Worm (Caenorhabditis elegans): ENCODE measurements around the gene T19H12.3.

ce11 chrV:4922024-4922423 is 36.6 kb downstream of the T19H12.3 start, which contains the start of gene srh-22:
- no peak for TF ChIP-seq W03F9.2 (tag; optimal IDR thresholded peaks at IDR 0.05)
- TF ChIP-seq dao-5 (tag; optimal IDR thresholded peaks at IDR 0.05), result no peak

All from whole organism, L4/young adult.